Worm (Caenorhabditis elegans): Measurements from ENCODE around the gene srg-23.

srg-23 gene

ce11 chrII:3076915-3077314 is 19.0 kb downstream of the srg-23 start, which contains the start of gene Y25C1A.8 (continued):
- TF ChIP-seq C34F6.9 (tag; optimal IDR thresholded peaks at IDR 0.05), result peak; percentile 85
- TF ChIP-seq fos-1 (tag; optimal IDR thresholded peaks at IDR 0.05), result peak; percentile 82
- peak; percentile 41 for TF ChIP-seq zag-1 (tag; optimal IDR thresholded peaks at IDR 0.05)
- no peak for TF ChIP-seq skn-1 (tag; optimal IDR thresholded peaks at IDR 0.05)
- no peak for TF ChIP-seq alr-1 (tag; optimal IDR thresholded peaks at IDR 0.05)
- no peak for TF ChIP-seq elt-1 (tag; optimal IDR thresholded peaks at IDR 0.05)
- peak; percentile 80 for TF ChIP-seq lin-11 (tag; optimal IDR thresholded peaks at IDR 0.05)
- TF ChIP-seq nhr-77 (tag; optimal IDR thresholded peaks at IDR 0.05), result no peak
- no peak for TF ChIP-seq aly-2 (tag; optimal IDR thresholded peaks at IDR 0.05)
- TF ChIP-seq sma-3 (GFP tag; optimal IDR thresholded peaks at IDR 0.05), result peak; percentile 90
- peak; percentile 59 for TF ChIP-seq ceh-82 (tag; optimal IDR thresholded peaks at IDR 0.05)
- no peak for TF ChIP-seq nhr-11 (tag; optimal IDR thresholded peaks at IDR 0.05)
- TF ChIP-seq lin-39 (tag; optimal IDR thresholded peaks at IDR 0.05), result no peak
- TF ChIP-seq lin-13 (GFP tag; optimal IDR thresholded peaks at IDR 0.05), result peak; percentile 88
- no peak for TF ChIP-seq ztf-11 (tag; optimal IDR thresholded peaks at IDR 0.05)
- TF ChIP-seq R02D3.7 (tag; optimal IDR thresholded peaks at IDR 0.05), result peak; percentile 59

- TF ChIP-seq ceh-16 (tag; optimal IDR thresholded peaks at IDR 0.05) (no peak), crh-2 (tag; optimal IDR thresholded peaks at IDR 0.05) (peak; percentile 60)
Observed at ce11 chrII:3071012-3071749, 24.8 kb downstream of the srg-23 start, which contains the start of gene Y25C1A.7. TSS of gene Y25C1A.7 (minus strand) at chrII:3071062.

- no peak for TF ChIP-seq mbf-1 (tag; optimal IDR thresholded peaks at IDR 0.05)
- TF ChIP-seq fos-1 (tag; optimal IDR thresholded peaks at IDR 0.05), result no peak
- TF ChIP-seq lsy-2 (tag; optimal IDR thresholded peaks at IDR 0.05), result no peak
- TF ChIP-seq elt-3 (tag; optimal IDR thresholded peaks at IDR 0.05), result no peak
- TF ChIP-seq nhr-25 (tag; optimal IDR thresholded peaks at IDR 0.05), result no peak
- no peak for TF ChIP-seq skn-1 (tag; optimal IDR thresholded peaks at IDR 0.05)
Observed at ce11 chrII:3070182-3070581, 25.8 kb downstream of the srg-23 start.

ce11 chrII:3068646-3069045 is 27.3 kb downstream of the srg-23 start:
- TF ChIP-seq ztf-11 (tag; optimal IDR thresholded peaks at IDR 0.05), result no peak
- TF ChIP-seq gmeb-1 (tag; optimal IDR thresholded peaks at IDR 0.05), result no peak
- TF ChIP-seq blmp-1 (tag; optimal IDR thresholded peaks at IDR 0.05; ENCODE audit: insufficient read depth), result no peak
- TF ChIP-seq skn-1 (tag; optimal IDR thresholded peaks at IDR 0.05), result no peak
- no peak for TF ChIP-seq nhr-10 (tag; optimal IDR thresholded peaks at IDR 0.05)
- no peak for TF ChIP-seq R02D3.7 (tag; optimal IDR thresholded peaks at IDR 0.05)
- no peak for TF ChIP-seq sma-3 (GFP tag; optimal IDR thresholded peaks at IDR 0.05)
- TF ChIP-seq alr-1 (tag; optimal IDR thresholded peaks at IDR 0.05), result no peak
- no peak for TF ChIP-seq fos-1 (tag; optimal IDR thresholded peaks at IDR 0.05)
- no peak for TF ChIP-seq snpc-4 (tag; optimal IDR thresholded peaks at IDR 0.05)
- no peak for TF ChIP-seq lin-11 (tag; optimal IDR thresholded peaks at IDR 0.05)
- TF ChIP-seq aly-2 (tag; optimal IDR thresholded peaks at IDR 0.05), result no peak
- TF ChIP-seq nhr-23 (tag; optimal IDR thresholded peaks at IDR 0.05), result no peak
- no peak for TF ChIP-seq ceh-16 (tag; optimal IDR thresholded peaks at IDR 0.05)
- TF ChIP-seq elt-1 (tag; optimal IDR thresholded peaks at IDR 0.05), result no peak
- no peak for TF ChIP-seq peb-1 (tag; optimal IDR thresholded peaks at IDR 0.05)
- TF ChIP-seq F13H6.1 (tag; optimal IDR thresholded peaks at IDR 0.05), result no peak
- TF ChIP-seq crh-2 (tag; optimal IDR thresholded peaks at IDR 0.05), result no peak
- no peak for TF ChIP-seq lin-39 (tag; optimal IDR thresholded peaks at IDR 0.05)

- TF ChIP-seq ceh-82 (tag; optimal IDR thresholded peaks at IDR 0.05) (no peak), ama-1 (optimal IDR thresholded peaks at IDR 0.05) (no peak), nhr-77 (tag; optimal IDR thresholded peaks at IDR 0.05) (no peak), fos-1 (tag; optimal IDR thresholded peaks at IDR 0.05) (no peak), ztf-11 (tag; optimal IDR thresholded peaks at IDR 0.05) (no peak), nhr-25 (tag; optimal IDR thresholded peaks at IDR 0.05) (no peak), mbf-1 (tag; optimal IDR thresholded peaks at IDR 0.05) (no peak), Y55F3AM.14 (GFP tag; optimal IDR thresholded peaks at IDR 0.05) (no peak), lsy-2 (tag; optimal IDR thresholded peaks at IDR 0.05) (no peak)
Observed at ce11 chrII:3067896-3068295, 28.1 kb downstream of the srg-23 start.

- TF ChIP-seq Y55F3AM.14 (GFP tag; optimal IDR thresholded peaks at IDR 0.05), result no peak
- no peak for TF ChIP-seq nhr-237 (tag; optimal IDR thresholded peaks at IDR 0.05)
- no peak for TF ChIP-seq sma-9 (GFP tag; optimal IDR thresholded peaks at IDR 0.05)
- no peak for TF ChIP-seq sma-9 (tag; optimal IDR thresholded peaks at IDR 0.05)
- no peak for TF ChIP-seq blmp-1 (tag; optimal IDR thresholded peaks at IDR 0.05; ENCODE audit: insufficient read depth)
- TF ChIP-seq lin-39 (tag; optimal IDR thresholded peaks at IDR 0.05), result no peak
- TF ChIP-seq snpc-4 (tag; optimal IDR thresholded peaks at IDR 0.05), result no peak
- TF ChIP-seq unc-55 (GFP tag; optimal IDR thresholded peaks at IDR 0.05), result no peak
- no peak for TF ChIP-seq elt-1 (tag; optimal IDR thresholded peaks at IDR 0.05)
- TF ChIP-seq lin-11 (tag; optimal IDR thresholded peaks at IDR 0.05), result no peak
- no peak for TF ChIP-seq gmeb-1 (tag; optimal IDR thresholded peaks at IDR 0.05)
- no peak for TF ChIP-seq unc-39 (tag; optimal IDR thresholded peaks at IDR 0.05)
- TF ChIP-seq nhr-25 (tag; optimal IDR thresholded peaks at IDR 0.05), result no peak
- no peak for TF ChIP-seq nhr-11 (tag; optimal IDR thresholded peaks at IDR 0.05)
- no peak for TF ChIP-seq mab-5 (tag; optimal IDR thresholded peaks at IDR 0.05)
- no peak for TF ChIP-seq F13H6.1 (tag; optimal IDR thresholded peaks at IDR 0.05)
- no peak for TF ChIP-seq alr-1 (tag; optimal IDR thresholded peaks at IDR 0.05)
- no peak for TF ChIP-seq crh-2 (tag; optimal IDR thresholded peaks at IDR 0.05)
- no peak for TF ChIP-seq ztf-1 (GFP tag; conservative IDR thresholded peaks at IDR 0.05)
- TF ChIP-seq nhr-129 (tag; optimal IDR thresholded peaks at IDR 0.05), result no peak
Observed at ce11 chrII:3067447-3067846, 28.5 kb downstream of the srg-23 start.
